Fruit fly (Drosophila melanogaster) whole organism, embryonic: ENCODE data around the gene HemK1.

ENCODE experiments used
- CG30403 ChIP-seq: fragments of 200-800 bp; sonication (Bioruptor generic); optimal IDR thresholded peaks from 3 replicates; lab custom pipeline; 2016; ENCODE audit warnings: missing biosample characterization, missing genetic modification characterization
- CG34376 ChIP-seq: fragments of 200-800 bp; sonication (Bioruptor generic); optimal IDR thresholded peaks from 2 replicates; lab custom pipeline; 2018; ENCODE audit warnings: missing biosample characterization, mild to moderate bottlenecking, missing genetic modification characterization
- CG8924 ChIP-seq: fragments of 200-800 bp; optimal IDR thresholded peaks from 3 replicates; lab custom pipeline; 2019; ENCODE audit warnings: missing biosample characterization, mild to moderate bottlenecking, missing genetic modification characterization, moderate library complexity
- Dref ChIP-seq: fragments of 200-800 bp; sonication (Bioruptor generic); IDR thresholded peaks from 2 replicates; pipeline ENCODE4 v1.3.6; 2022; ENCODE audit warnings: missing biosample characterization, missing genetic modification characterization
- lola ChIP-seq, 3 experiments: fragments of >200 bp in 2 of 3; fragments of 200-800 bp in 1 of 3; sonication (Bioruptor generic) in 1 of 3; optimal IDR thresholded peaks; 2 replicates each; lab custom pipeline; 2017 to 2019; ENCODE audit warnings: missing biosample characterization in 3 of 3, missing genetic modification characterization in 3 of 3, mild to moderate bottlenecking in 1 of 3, moderate library complexity in 1 of 3

DNA sequence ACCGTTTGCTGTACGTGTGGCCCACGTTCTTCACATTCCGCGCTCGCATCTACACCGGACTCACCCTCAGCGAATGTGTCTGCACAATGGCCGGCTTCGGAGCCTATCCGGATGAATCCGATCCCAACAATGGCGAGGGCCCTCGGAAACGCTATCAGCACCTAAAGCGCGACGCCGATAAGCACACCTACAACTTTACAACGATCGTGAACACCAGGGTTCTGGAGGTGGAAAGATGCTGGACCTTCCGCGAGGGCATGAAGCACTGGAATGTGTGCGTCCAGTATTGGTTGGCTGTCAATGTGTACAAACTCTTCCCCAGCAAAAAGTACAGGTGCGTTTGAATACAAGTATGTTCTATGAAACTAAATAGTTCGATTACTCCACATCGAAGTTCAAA, 9.9 kb downstream of the HemK1 start:
- TF ChIP-seq CG8924 (tag; lab: Kevin White, UChicago), result no peak
- TF ChIP-seq CG34376 (GFP tag; lab: Kevin White, UChicago), result no peak
- TF ChIP-seq CG30403 (GFP tag; lab: Kevin White, UChicago), result no peak
- no peak for TF ChIP-seq lola (GFP tag; optimal IDR thresholded peaks at IDR 0.05; lab: Kevin White, UChicago)
- TF ChIP-seq Dref (GFP tag; lab: Robert Waterston, UW), result no peak
